Fruit fly (Drosophila melanogaster): Measurements from ENCODE around the gene Ldaf1.

The Ldaf1 gene

dm6 chrX:1945241-1945640 lies 43.5 kb upstream of the Ldaf1 start:
- no peak for TF ChIP-seq ovo (GFP tag; optimal IDR thresholded peaks at IDR 0.05)
- no peak for TF ChIP-seq cnc (optimal IDR thresholded peaks at IDR 0.05)
- no peak for TF ChIP-seq CG5204 (GFP tag; optimal IDR thresholded peaks at IDR 0.05)
- TF ChIP-seq Hr96 (GFP tag; optimal IDR thresholded peaks at IDR 0.05) = no peak
- no peak for TF ChIP-seq Mnt (GFP tag; optimal IDR thresholded peaks at IDR 0.05)
- TF ChIP-seq bab1 (GFP tag; optimal IDR thresholded peaks at IDR 0.05) = no peak
- no peak for TF ChIP-seq CG14711 (tag; optimal IDR thresholded peaks at IDR 0.05)
- no peak for TF ChIP-seq CG7045 (GFP tag; optimal IDR thresholded peaks at IDR 0.05)
- no peak for TF ChIP-seq tj (GFP tag; optimal IDR thresholded peaks at IDR 0.05)
- no peak for TF ChIP-seq toe (GFP tag; optimal IDR thresholded peaks at IDR 0.05)
- no peak for TF ChIP-seq CG33017 (tag; optimal IDR thresholded peaks at IDR 0.05)
- TF ChIP-seq Crg-1 (GFP tag; optimal IDR thresholded peaks at IDR 0.05) = no peak
- no peak for TF ChIP-seq pad (GFP tag; optimal IDR thresholded peaks at IDR 0.05)
- no peak for TF ChIP-seq CG1620 (GFP tag; optimal IDR thresholded peaks at IDR 0.05)
- TF ChIP-seq CG12768 (GFP tag; optimal IDR thresholded peaks at IDR 0.05) = no peak
- TF ChIP-seq Clk (GFP tag; optimal IDR thresholded peaks at IDR 0.05) = no peak
- no peak for TF ChIP-seq CG11617 (GFP tag; optimal IDR thresholded peaks at IDR 0.05)
- no peak for TF ChIP-seq cic (GFP tag; optimal IDR thresholded peaks at IDR 0.05)
- no peak for TF ChIP-seq CG7101 (tag; optimal IDR thresholded peaks at IDR 0.05)

- TF ChIP-seq Clk (GFP tag; optimal IDR thresholded peaks at IDR 0.05) (no peak), CG33017 (tag; optimal IDR thresholded peaks at IDR 0.05) (no peak), bab1 (GFP tag; optimal IDR thresholded peaks at IDR 0.05) (no peak), CG5204 (GFP tag; optimal IDR thresholded peaks at IDR 0.05) (no peak), CG1620 (GFP tag; optimal IDR thresholded peaks at IDR 0.05) (no peak), cnc (optimal IDR thresholded peaks at IDR 0.05) (no peak), CG7101 (tag; optimal IDR thresholded peaks at IDR 0.05) (no peak), Hr96 (GFP tag; optimal IDR thresholded peaks at IDR 0.05) (no peak), pad (GFP tag; optimal IDR thresholded peaks at IDR 0.05) (no peak), CG12768 (GFP tag; optimal IDR thresholded peaks at IDR 0.05) (no peak), CG7045 (GFP tag; optimal IDR thresholded peaks at IDR 0.05) (no peak), tj (GFP tag; optimal IDR thresholded peaks at IDR 0.05) (no peak), Crg-1 (GFP tag; optimal IDR thresholded peaks at IDR 0.05) (no peak), kay (GFP tag; ENCODE audit: borderline replicate concordance) (no peak), CG11617 (GFP tag; optimal IDR thresholded peaks at IDR 0.05) (no peak), cic (GFP tag; optimal IDR thresholded peaks at IDR 0.05) (no peak)
Measured at dm6 chrX:1944245-1945114, 42.8 kb upstream of the Ldaf1 start.

DNA sequence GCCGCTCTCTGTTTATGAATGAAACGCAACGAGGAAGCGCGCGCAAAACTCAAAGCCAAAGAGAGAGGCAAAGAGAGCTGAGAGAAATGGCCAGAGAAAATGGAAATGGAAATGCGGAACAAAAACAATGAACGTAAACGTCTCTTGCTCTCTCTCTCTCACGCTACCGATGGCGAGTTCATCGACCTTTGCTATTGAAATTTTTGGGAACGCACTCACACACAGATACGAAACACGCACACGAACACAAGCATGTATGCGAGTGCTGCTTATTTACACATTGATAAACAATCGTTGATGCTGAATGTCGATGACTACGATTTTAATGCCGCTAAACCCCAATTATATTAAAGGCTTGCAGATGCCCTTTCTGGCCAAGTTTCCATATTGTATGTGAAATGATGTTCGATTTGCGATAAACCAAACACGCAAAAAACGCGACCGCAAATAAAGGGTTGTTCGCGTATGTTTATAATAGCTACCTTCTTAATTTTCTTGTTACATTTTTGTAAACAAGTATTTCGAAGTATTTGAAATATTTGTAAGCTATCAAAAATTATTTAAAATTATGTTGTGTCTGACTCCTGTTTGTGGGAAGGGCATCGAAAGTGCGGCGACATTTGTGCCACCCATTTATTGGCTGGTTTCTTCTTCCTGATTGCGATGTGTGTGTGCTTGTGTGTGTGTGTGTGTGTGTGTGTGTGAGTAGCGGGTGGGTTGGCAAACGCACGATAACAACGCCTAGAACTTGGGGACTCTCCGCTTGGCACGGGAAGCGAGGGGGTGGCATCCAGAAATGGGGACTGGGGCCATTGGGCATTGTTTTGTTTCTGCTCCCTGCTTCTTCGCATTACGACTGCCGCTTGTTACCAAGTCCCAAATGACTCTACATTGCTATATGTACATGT lies 41.9 kb upstream of the Ldaf1 start:
- TF ChIP-seq bab1 (GFP tag; optimal IDR thresholded peaks at IDR 0.05) (no peak), cnc (optimal IDR thresholded peaks at IDR 0.05) (no peak), CG14711 (tag; optimal IDR thresholded peaks at IDR 0.05) (no peak), CG7101 (tag; optimal IDR thresholded peaks at IDR 0.05) (no peak), Mnt (GFP tag; optimal IDR thresholded peaks at IDR 0.05) (no peak), tj (GFP tag; optimal IDR thresholded peaks at IDR 0.05) (no peak), CG1620 (GFP tag; optimal IDR thresholded peaks at IDR 0.05) (no peak), kay (GFP tag; ENCODE audit: borderline replicate concordance) (no peak), Crg-1 (GFP tag; optimal IDR thresholded peaks at IDR 0.05) (no peak), ovo (GFP tag; optimal IDR thresholded peaks at IDR 0.05) (no peak), toe (GFP tag; optimal IDR thresholded peaks at IDR 0.05) (no peak)

dm6 chrX:1941669-1942092 lies 40.0 kb upstream of the Ldaf1 start, which contains the start of gene Hr4:
TSS of gene Hr4 (plus strand) at chrX:1941940.
- TF ChIP-seq cnc (optimal IDR thresholded peaks at IDR 0.05) (no peak), CG1620 (GFP tag; optimal IDR thresholded peaks at IDR 0.05) (no peak), ovo (GFP tag; optimal IDR thresholded peaks at IDR 0.05) (no peak), pad (GFP tag; optimal IDR thresholded peaks at IDR 0.05) (no peak)

DNA sequence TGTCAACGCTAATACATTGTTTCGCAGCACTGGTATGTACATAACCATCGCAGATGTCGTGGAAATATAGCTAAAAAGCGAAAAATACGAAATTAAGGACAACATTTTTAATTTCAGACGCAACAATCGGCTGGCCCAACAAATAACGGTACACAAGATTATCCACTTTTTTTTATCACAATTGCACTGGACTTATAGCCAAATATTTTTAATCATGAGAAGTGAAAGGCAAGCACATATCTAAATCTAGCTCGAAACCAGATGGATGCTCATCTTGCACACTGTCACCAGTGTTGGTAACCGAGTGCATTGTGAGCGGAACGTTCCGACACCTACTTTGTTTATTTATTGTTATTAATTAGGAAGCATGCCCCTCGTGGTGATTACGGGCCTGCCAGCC lies 38.3 kb upstream of the Ldaf1 start, which contains the start of the genes CG3857 and CG3587:
Gene CG3857 (minus strand): TSS at position 21 of the 400 bp plus-strand sequence.
Gene CG3587 (plus strand): TSS at position 288 of the 400 bp plus-strand sequence.
- TF ChIP-seq Hr96 (GFP tag; optimal IDR thresholded peaks at IDR 0.05) (peak; percentile 87), cic (GFP tag; optimal IDR thresholded peaks at IDR 0.05) (no peak), cnc (optimal IDR thresholded peaks at IDR 0.05) (no peak), CG14711 (tag; optimal IDR thresholded peaks at IDR 0.05) (peak; percentile 59), kay (GFP tag; ENCODE audit: borderline replicate concordance) (no peak), tj (GFP tag; optimal IDR thresholded peaks at IDR 0.05) (peak; percentile 82), pad (GFP tag; optimal IDR thresholded peaks at IDR 0.05) (peak; percentile 80), CG1620 (GFP tag; optimal IDR thresholded peaks at IDR 0.05) (peak; percentile 81), CG12768 (GFP tag; optimal IDR thresholded peaks at IDR 0.05) (peak; percentile 69), Crg-1 (GFP tag; optimal IDR thresholded peaks at IDR 0.05) (peak; percentile 86), CG33017 (tag; optimal IDR thresholded peaks at IDR 0.05) (peak; percentile 59), CG11617 (GFP tag; optimal IDR thresholded peaks at IDR 0.05) (peak; percentile 82), CG5204 (GFP tag; optimal IDR thresholded peaks at IDR 0.05) (peak; percentile 81), bab1 (GFP tag; optimal IDR thresholded peaks at IDR 0.05) (peak; percentile 78), Mnt (GFP tag; optimal IDR thresholded peaks at IDR 0.05) (peak; percentile 86), CG7045 (GFP tag; optimal IDR thresholded peaks at IDR 0.05) (peak; percentile 54), Clk (GFP tag; optimal IDR thresholded peaks at IDR 0.05) (no peak), toe (GFP tag; optimal IDR thresholded peaks at IDR 0.05) (peak; percentile 68), CG7101 (tag; optimal IDR thresholded peaks at IDR 0.05) (peak; percentile 82), ovo (GFP tag; optimal IDR thresholded peaks at IDR 0.05) (peak; percentile 73)

All from whole organism, adult.